Worm (Caenorhabditis elegans): ENCODE measurements around the gene Y81G3A.1.

Y81G3A.1 gene

ce11 chrII:13117135-13117534 lies 33.4 kb upstream of the Y81G3A.1 start, which contains the start of gene gfm-1 (continued):
- peak; percentile 63 for TF ChIP-seq duxl-1 (tag; optimal IDR thresholded peaks at IDR 0.05; ENCODE audit: poor library complexity)
- TF ChIP-seq mxl-2 (GFP tag; conservative IDR thresholded peaks at IDR 0.05): no peak
- peak; percentile 76 for TF ChIP-seq dpl-1 (GFP tag; optimal IDR thresholded peaks at IDR 0.05)
- no peak for TF ChIP-seq ztf-7 (tag; optimal IDR thresholded peaks at IDR 0.05)
- TF ChIP-seq unc-130 (GFP tag; optimal IDR thresholded peaks at IDR 0.05): peak; percentile 81
- TF ChIP-seq nhr-6 (tag; optimal IDR thresholded peaks at IDR 0.05): no peak
- no peak for TF ChIP-seq tag-97 (GFP tag; IDR thresholded peaks at IDR 0.05)
- TF ChIP-seq skn-1 (tag; optimal IDR thresholded peaks at IDR 0.05): no peak
- no peak for TF ChIP-seq lim-7 (GFP tag; IDR thresholded peaks at IDR 0.05)
- no peak for TF ChIP-seq ceh-28 (tag; optimal IDR thresholded peaks at IDR 0.05)
- TF ChIP-seq sdz-12 (GFP tag; optimal IDR thresholded peaks at IDR 0.05): no peak
- no peak for TF ChIP-seq nhr-41 (GFP tag; IDR thresholded peaks at IDR 0.05)
- TF ChIP-seq nhr-42 (GFP tag; IDR thresholded peaks at IDR 0.05): no peak
- peak; percentile 62 for TF ChIP-seq dmd-6 (GFP tag; IDR thresholded peaks at IDR 0.05)
- TF ChIP-seq jun-1 (tag; optimal IDR thresholded peaks at IDR 0.05): no peak
- TF ChIP-seq ctbp-1 (GFP tag; IDR thresholded peaks at IDR 0.05): no peak
- TF ChIP-seq zfp-2 (tag; optimal IDR thresholded peaks at IDR 0.05): no peak
- TF ChIP-seq hmg-1.1 (GFP tag; IDR thresholded peaks at IDR 0.05): no peak
- no peak for TF ChIP-seq Y5F2A.4 (GFP tag; optimal IDR thresholded peaks at IDR 0.05)
- no peak for TF ChIP-seq fos-1 (tag; optimal IDR thresholded peaks at IDR 0.05)
- TF ChIP-seq set-16 (GFP tag; IDR thresholded peaks at IDR 0.05): no peak
- TF ChIP-seq hlh-11 (tag; optimal IDR thresholded peaks at IDR 0.05): no peak
- TF ChIP-seq mep-1 (tag; optimal IDR thresholded peaks at IDR 0.05): peak; percentile 54
- no peak for TF ChIP-seq ama-1 (optimal IDR thresholded peaks at IDR 0.05)
- no peak for TF ChIP-seq T20F7.1 (GFP tag; optimal IDR thresholded peaks at IDR 0.05)
- no peak for TF ChIP-seq ceh-44 (GFP tag; IDR thresholded peaks at IDR 0.05)
- TF ChIP-seq lin-39 (tag; optimal IDR thresholded peaks at IDR 0.05): no peak
- TF ChIP-seq lin-15B (tag; optimal IDR thresholded peaks at IDR 0.05): peak; percentile 8
- TF ChIP-seq dmd-8 (GFP tag; IDR thresholded peaks at IDR 0.05): no peak
- TF ChIP-seq nhr-48 (tag; optimal IDR thresholded peaks at IDR 0.05): no peak
- peak; percentile 8 for TF ChIP-seq F37D6.2 (tag; optimal IDR thresholded peaks at IDR 0.05)
- TF ChIP-seq Y75B8A.6 (GFP tag; IDR thresholded peaks at IDR 0.05): no peak
- TF ChIP-seq ZK546.5 (tag; optimal IDR thresholded peaks at IDR 0.05): no peak
- TF ChIP-seq daf-8 (GFP tag; IDR thresholded peaks at IDR 0.05): no peak
- no peak for TF ChIP-seq mdt-29 (GFP tag; IDR thresholded peaks at IDR 0.05)
- no peak for TF ChIP-seq snpc-1.2 (GFP tag; IDR thresholded peaks at IDR 0.05)
- TF ChIP-seq arid-1 (GFP tag; conservative IDR thresholded peaks at IDR 0.05): no peak
- no peak for TF ChIP-seq saeg-2 (GFP tag; IDR thresholded peaks at IDR 0.05)
- peak; percentile 29 for TF ChIP-seq F49E8.2 (tag; optimal IDR thresholded peaks at IDR 0.05; ENCODE audit: borderline replicate concordance)
- TF ChIP-seq zip-2 (tag; optimal IDR thresholded peaks at IDR 0.05): no peak
- TF ChIP-seq mes-2 (tag; optimal IDR thresholded peaks at IDR 0.05; ENCODE audit: poor library complexity, severe bottlenecking): peak; percentile 99
- TF ChIP-seq pha-4 (GFP tag; IDR thresholded peaks at IDR 0.05): no peak
- no peak for TF ChIP-seq pha-4 (tag; optimal IDR thresholded peaks at IDR 0.05)
- no peak for TF ChIP-seq D1046.2 (GFP tag; IDR thresholded peaks at IDR 0.05)
- TF ChIP-seq nhr-237 (tag; optimal IDR thresholded peaks at IDR 0.05): no peak
- TF ChIP-seq dmd-9 (GFP tag; IDR thresholded peaks at IDR 0.05): peak; percentile 85
- TF ChIP-seq gei-8 (GFP tag; optimal IDR thresholded peaks at IDR 0.05): no peak
- no peak for TF ChIP-seq zfp-3 (GFP tag; conservative IDR thresholded peaks at IDR 0.05)
- no peak for TF ChIP-seq nhr-76 (tag; optimal IDR thresholded peaks at IDR 0.05)
- TF ChIP-seq zag-1 (tag; optimal IDR thresholded peaks at IDR 0.05): no peak
- no peak for TF ChIP-seq F26F4.8 (GFP tag; conservative IDR thresholded peaks at IDR 0.05)
- no peak for TF ChIP-seq egl-43 (GFP tag; IDR thresholded peaks at IDR 0.05)
- TF ChIP-seq aha-1 (tag): no peak
- no peak for TF ChIP-seq nhr-111 (GFP tag; optimal IDR thresholded peaks at IDR 0.05)
